Fruit fly (Drosophila melanogaster): ENCODE measurements around the gene Targ2.

dm6 chr3L:21241447-21241983 is 38.5 kb upstream of the Targ2 start:
- TF ChIP-seq psq (optimal IDR thresholded peaks at IDR 0.05) (no peak), Sin3A (optimal IDR thresholded peaks at IDR 0.05) (no peak), insv (optimal IDR thresholded peaks at IDR 0.05) (no peak), h (optimal IDR thresholded peaks at IDR 0.05) (no peak), ttk (optimal IDR thresholded peaks at IDR 0.05) (no peak)
